Worm (Caenorhabditis elegans) whole organism, young adult: ENCODE measurements around the gene Y41E3.19.

Experiments
- attf-6 ChIP-seq: fragments of 200-800 bp; sonication (Bioruptor generic); IDR thresholded peaks from 2 replicates; pipeline ENCODE4 v1.3.6; 2022; ENCODE audit warnings: missing genetic modification reagents, missing genetic modification characterization, missing compliant biosample characterization
- mes-4 ChIP-seq: sonication (generic microtip); optimal IDR thresholded peaks from 2 replicates; lab custom pipeline; 2016; ENCODE audit warnings: missing genotype, missing genetic modification characterization, missing compliant biosample characterization
- unc-62 ChIP-seq: fragments of 150-350 bp; optimal IDR thresholded peaks from 2 replicates; lab custom pipeline; 2014; ENCODE audit warnings: missing biosample characterization, missing genetic modification reagents, missing genetic modification characterization

ce11 chrIV:15028386-15028785, 27.5 kb upstream of the Y41E3.19 start:
- TF ChIP-seq attf-6 (peak; percentile 40; the same call in 1 of the 2 replicates), unc-62 (GFP tag; lab: Kevin White, UChicago) (no peak), mes-4 (tag; lab: Kevin White, UChicago) (no peak)
